Fruit fly (Drosophila melanogaster): ENCODE data around the gene FipoQ.

DNA sequence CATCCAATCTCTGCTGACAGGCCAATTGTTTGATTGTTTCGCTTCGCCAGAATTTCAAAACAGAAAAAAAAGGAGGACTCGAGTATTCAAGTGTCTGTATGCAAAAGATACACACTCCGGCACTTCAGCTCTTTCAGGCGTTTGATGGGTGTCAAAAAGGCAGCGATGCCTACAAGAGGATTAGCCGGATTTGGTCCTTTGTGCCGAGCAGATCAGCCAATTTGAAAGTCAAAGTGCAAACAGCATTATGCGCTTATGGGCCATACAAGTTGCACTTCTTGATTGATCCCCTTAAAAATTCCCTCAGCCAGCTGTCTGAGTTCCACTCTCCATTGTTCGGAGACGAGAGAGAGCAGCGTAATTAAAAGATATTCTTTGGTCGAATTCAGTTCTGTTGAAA lies 51.8 kb downstream of the FipoQ start:
- TF ChIP-seq insv (optimal IDR thresholded peaks at IDR 0.05), result no peak
- no peak for TF ChIP-seq h (optimal IDR thresholded peaks at IDR 0.05)
- TF ChIP-seq ttk (optimal IDR thresholded peaks at IDR 0.05), result no peak
- no peak for TF ChIP-seq Myc (optimal IDR thresholded peaks at IDR 0.05)
- no peak for TF ChIP-seq psq (optimal IDR thresholded peaks at IDR 0.05)
